Worm (Caenorhabditis elegans) whole organism, L3 larva: Measurements from ENCODE around the gene Y49F6B.19.

Source experiments
- aly-2 ChIP-seq: fragments of 150-350 bp; optimal IDR thresholded peaks from 2 replicates; lab custom pipeline; 2014; ENCODE audit warnings: missing biosample characterization, missing genetic modification characterization
- ceh-9 ChIP-seq: sonication (generic microtip); optimal IDR thresholded peaks from 2 replicates; lab custom pipeline; 2018; ENCODE audit warnings: missing biosample characterization, missing genetic modification characterization
- fos-1 ChIP-seq: fragments of 150-350 bp; optimal IDR thresholded peaks from 2 replicates; lab custom pipeline; 2014; ENCODE audit warnings: missing biosample characterization, missing genetic modification characterization
- lin-15B ChIP-seq: fragments of 150-350 bp; optimal IDR thresholded peaks from 2 replicates; lab custom pipeline; 2014; ENCODE audit warnings: missing biosample characterization, missing genetic modification characterization
- nhr-28 ChIP-seq: fragments of 150-350 bp; optimal IDR thresholded peaks from 2 replicates; lab custom pipeline; 2014; ENCODE audit warnings: missing biosample characterization, missing genetic modification characterization
- pha-4 ChIP-seq: fragments of 150-350 bp; optimal IDR thresholded peaks from 2 replicates; lab custom pipeline; 2014; ENCODE audit warnings: missing biosample characterization, missing genetic modification reagents, missing genetic modification characterization
- sea-2 ChIP-seq: fragments of 150-350 bp; sonication (generic microtip); optimal IDR thresholded peaks from 4 replicates; lab custom pipeline; 2014; ENCODE audit warnings: missing biosample characterization, missing genetic modification reagents, missing genetic modification characterization
- snpc-4 ChIP-seq: fragments of 150-350 bp; optimal IDR thresholded peaks from 2 replicates; lab custom pipeline; 2014; ENCODE audit warnings: missing biosample characterization, missing genetic modification characterization
- unc-39 ChIP-seq: sonication (generic microtip); optimal IDR thresholded peaks from 4 replicates; lab custom pipeline; 2017; ENCODE audit warnings: missing biosample characterization, missing genetic modification characterization
- unc-62 ChIP-seq: fragments of 150-350 bp; sonication (generic microtip); optimal IDR thresholded peaks from 4 replicates; lab custom pipeline; 2014; ENCODE audit warnings: missing biosample characterization, missing genetic modification reagents, missing genetic modification characterization

- no peak for TF ChIP-seq fos-1 (tag; lab: Kevin White, UChicago)
- no peak for TF ChIP-seq lin-15B (tag; lab: Kevin White, UChicago)
- no peak for TF ChIP-seq ceh-9
- no peak for TF ChIP-seq aly-2 (tag; lab: Kevin White, UChicago)
- no peak for TF ChIP-seq unc-62 (GFP tag; lab: Kevin White, UChicago)
- no peak for TF ChIP-seq sea-2 (GFP tag; lab: Kevin White, UChicago)
- TF ChIP-seq pha-4 (tag; lab: Kevin White, UChicago) = no peak
- no peak for TF ChIP-seq snpc-4 (tag; lab: Kevin White, UChicago)
- no peak for TF ChIP-seq nhr-28
- no peak for TF ChIP-seq unc-39 (tag; lab: Kevin White, UChicago)
These were observed 35.6 kb downstream of the Y49F6B.19 start for ce11 chrII:3476536-3476935.
